Worm (Caenorhabditis elegans): Measurements from ENCODE around the gene F08G2.8.
A peak's percentile ranks its signal among the peaks of the same experiment; 100 is the strongest.

The F08G2.8 gene

DNA sequence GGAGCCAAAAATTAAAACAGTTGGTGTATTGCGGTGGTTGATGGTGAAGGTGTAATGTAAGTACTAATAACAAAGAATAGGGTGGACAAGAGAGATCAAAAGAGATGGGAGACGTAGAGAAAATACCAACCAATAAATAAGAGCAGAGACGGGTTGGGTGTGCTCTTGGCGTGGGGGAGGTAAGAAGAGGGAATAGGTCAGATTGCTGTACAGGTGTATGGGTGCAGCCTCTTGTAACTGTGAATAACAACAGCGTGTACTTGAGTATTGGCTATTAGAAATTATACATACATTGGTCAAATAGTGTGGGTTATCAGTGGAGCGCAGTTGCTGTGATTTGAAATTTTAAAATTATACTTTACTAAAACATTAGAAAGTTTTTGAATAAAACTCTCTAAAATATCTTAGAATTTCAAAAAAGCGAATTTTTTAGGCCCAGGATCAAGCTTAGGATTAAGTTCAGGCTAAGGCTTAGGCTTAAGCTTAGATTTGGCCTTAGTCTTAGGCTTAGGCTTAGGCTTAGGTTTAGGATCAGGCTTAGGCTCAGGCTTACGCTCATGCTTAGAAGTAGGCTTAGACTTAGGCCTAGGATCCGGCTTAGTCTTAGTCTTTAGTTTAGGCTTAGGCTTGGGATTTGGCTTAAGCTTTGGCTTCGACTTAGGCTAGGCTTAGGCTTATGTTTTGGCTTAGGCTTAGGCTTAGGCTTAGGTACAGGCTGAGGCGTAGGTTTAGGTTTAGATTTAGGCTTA, 10.8 kb upstream of the F08G2.8 start, which contains the start of gene F08G2.7:
F08G2.7 (minus strand) TSS at position 51 of the 749 bp plus-strand sequence.
- no peak for TF ChIP-seq him-1 (tag; optimal IDR thresholded peaks at IDR 0.05)
- no peak for TF ChIP-seq dao-5 (tag; optimal IDR thresholded peaks at IDR 0.05)
- no peak for TF ChIP-seq W03F9.2 (tag; optimal IDR thresholded peaks at IDR 0.05)

DNA sequence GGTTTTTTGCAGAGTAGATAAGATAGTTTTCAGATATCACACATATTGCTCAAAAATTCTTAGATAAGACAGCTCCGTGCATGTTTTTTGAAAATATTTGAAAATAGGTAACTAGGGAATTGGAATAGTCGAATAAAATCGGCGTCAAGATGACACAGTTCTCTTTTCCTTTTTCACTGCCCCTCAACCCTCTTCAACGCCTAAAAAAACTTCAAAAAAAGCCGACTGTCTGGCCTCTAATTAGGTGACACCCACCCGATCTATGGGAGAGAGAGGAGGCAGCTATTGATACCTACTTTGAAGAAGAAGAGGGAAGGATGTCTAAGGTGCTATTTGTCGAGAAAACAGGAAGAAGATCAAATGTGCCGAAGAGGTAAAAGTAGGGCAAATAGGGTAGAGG, 9.8 kb upstream of the F08G2.8 start:
- TF ChIP-seq W03F9.2 (tag; optimal IDR thresholded peaks at IDR 0.05): no peak
- no peak for TF ChIP-seq dao-5 (tag; optimal IDR thresholded peaks at IDR 0.05)
- TF ChIP-seq him-1 (tag; optimal IDR thresholded peaks at IDR 0.05): no peak

DNA sequence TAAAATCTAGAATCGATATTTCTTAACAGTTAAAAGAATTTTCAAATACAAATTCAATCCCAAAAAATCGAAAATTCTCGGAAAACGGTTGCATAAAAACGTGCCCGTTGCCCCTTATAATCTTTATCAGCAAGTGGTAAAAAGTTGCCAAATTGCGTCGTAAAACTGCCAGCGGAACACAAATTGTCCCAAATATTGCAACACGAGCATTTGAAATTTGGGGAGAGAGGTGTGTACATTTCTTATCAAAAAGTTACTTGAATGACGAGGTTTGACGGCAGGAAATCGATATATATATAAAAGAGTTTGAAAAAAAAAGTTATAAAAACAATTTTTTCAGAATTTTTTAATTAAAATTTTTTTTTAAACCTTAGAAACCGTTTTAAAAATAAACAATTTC, 6.1 kb upstream of the F08G2.8 start:
- TF ChIP-seq dao-5 (tag; optimal IDR thresholded peaks at IDR 0.05): no peak
- TF ChIP-seq him-1 (tag; optimal IDR thresholded peaks at IDR 0.05): no peak
- no peak for TF ChIP-seq W03F9.2 (tag; optimal IDR thresholded peaks at IDR 0.05)

DNA sequence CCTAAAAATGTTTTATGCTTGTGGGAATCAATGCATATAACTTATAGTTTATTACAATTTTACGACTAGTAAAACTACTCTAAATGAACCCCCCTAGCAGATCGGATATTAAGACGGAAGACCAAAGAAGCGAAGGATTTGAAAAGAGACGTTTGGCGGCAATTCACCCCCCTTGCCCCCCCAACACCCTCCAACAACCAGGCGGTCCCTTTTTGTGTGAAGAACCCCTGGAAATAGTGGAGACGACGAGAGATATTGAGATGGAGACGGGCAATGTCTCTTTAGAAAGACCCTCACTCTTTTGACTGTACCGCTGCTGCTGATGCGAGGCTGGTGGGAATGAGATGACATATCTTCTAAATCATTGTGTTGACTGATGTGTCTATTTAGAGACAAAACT, 4.7 kb upstream of the F08G2.8 start:
- TF ChIP-seq dao-5 (tag; optimal IDR thresholded peaks at IDR 0.05) (no peak), W03F9.2 (tag; optimal IDR thresholded peaks at IDR 0.05) (no peak), him-1 (tag; optimal IDR thresholded peaks at IDR 0.05) (no peak)

DNA sequence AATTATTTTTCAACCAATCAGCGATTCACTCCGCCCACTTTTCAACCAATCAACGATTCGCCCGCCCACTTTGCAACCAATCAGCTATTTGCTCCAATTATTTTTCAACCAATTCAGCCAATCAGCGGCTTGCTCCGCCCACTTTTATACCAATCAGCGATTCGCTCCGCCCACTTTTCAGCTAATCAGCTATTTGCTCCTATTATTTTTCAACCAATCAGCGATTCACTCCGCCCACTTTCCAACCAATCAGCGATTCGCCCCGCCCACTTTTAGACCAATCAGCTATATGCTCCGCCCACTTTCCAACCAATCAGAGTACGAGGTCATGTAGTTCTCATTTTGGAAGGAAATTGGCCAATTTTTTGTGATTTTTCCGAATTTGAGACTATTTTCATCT, 3.2 kb downstream of the F08G2.8 start:
- TF ChIP-seq dao-5 (tag; optimal IDR thresholded peaks at IDR 0.05) (no peak), him-1 (tag; optimal IDR thresholded peaks at IDR 0.05) (no peak), W03F9.2 (tag; optimal IDR thresholded peaks at IDR 0.05) (no peak)

DNA sequence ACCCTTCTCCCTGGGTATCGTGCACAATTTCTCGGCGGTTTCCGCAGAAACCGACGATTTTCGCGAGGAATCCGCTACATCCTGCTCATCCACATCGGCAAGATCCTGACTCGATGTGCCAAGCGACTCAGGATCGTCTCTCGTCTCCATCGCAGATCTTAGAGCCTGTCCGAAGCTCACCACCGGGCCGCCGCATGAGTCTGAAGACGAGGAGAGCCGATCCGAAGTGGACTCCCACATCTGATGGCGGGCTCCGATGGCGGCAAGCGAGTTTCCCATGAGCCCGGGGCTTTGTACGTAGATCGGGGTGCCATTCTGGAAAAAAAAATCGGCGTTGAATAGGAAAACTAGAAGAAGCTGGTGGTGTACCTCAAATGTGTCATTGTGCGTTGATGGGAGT, 6.2 kb downstream of the F08G2.8 start:
- no peak for TF ChIP-seq him-1 (tag; optimal IDR thresholded peaks at IDR 0.05)
- no peak for TF ChIP-seq W03F9.2 (tag; optimal IDR thresholded peaks at IDR 0.05)
- no peak for TF ChIP-seq dao-5 (tag; optimal IDR thresholded peaks at IDR 0.05)

DNA sequence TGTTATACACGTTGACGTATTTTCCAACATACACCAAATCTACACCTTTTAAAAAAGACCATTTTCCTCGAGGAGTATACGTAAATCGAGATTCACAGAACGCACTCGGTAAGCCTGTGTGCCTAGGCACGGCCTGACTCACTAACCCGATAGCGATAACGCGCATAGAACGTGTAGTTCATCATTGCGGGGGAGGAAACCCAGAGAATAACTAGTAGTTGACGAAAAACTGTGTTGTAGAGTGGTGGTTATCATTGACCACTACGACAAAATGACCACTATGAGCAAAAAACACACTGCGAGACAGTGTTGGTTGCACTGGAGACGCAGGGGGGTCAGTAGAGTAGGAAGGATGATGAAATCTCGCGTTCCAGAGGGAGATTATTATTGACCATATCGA, 7.7 kb downstream of the F08G2.8 start:
- no peak for TF ChIP-seq dao-5 (tag; optimal IDR thresholded peaks at IDR 0.05)
- no peak for TF ChIP-seq him-1 (tag; optimal IDR thresholded peaks at IDR 0.05)
- no peak for TF ChIP-seq W03F9.2 (tag; optimal IDR thresholded peaks at IDR 0.05)

DNA sequence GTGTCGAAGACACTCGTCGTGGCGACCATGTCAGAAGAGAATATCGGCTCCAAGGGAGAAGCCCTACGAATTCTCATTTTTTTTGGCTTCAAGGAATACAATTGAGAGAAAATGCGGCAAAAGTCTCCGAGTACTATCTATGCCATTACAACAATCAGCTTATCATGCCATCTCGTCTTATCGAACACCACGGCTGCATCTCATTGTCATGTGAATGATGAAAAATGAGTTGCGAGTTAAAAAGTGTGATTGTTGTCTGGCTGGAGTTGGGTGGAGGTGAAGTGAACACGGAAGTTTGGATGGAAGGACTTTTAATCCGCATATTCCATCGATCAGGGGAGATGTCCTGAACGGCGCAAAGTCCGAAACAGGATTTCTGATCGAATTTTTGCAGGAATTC, 8.8 kb downstream of the F08G2.8 start:
- TF ChIP-seq dao-5 (tag; optimal IDR thresholded peaks at IDR 0.05) (no peak), him-1 (tag; optimal IDR thresholded peaks at IDR 0.05) (no peak), W03F9.2 (tag; optimal IDR thresholded peaks at IDR 0.05) (no peak)

DNA sequence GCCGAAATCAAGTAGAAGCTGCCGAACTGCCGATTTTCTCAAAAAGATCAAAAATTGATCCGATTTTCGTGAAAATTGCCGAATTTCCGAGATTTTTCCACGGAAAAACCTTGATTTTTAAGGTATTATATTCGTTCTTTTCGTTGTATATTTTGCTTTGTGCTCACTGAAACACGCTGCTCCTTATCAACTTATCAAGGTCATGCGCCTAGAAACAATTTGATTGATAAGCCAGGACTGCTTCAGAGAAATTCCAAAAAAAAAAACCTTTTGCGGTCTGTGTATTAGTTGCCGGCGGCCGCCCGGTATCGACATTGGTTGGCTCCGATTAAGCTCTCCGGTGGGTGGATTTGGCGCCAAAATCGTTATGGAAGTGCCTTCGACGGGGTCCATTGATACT, 10.3 kb downstream of the F08G2.8 start:
- TF ChIP-seq him-1 (tag; optimal IDR thresholded peaks at IDR 0.05): no peak
- no peak for TF ChIP-seq dao-5 (tag; optimal IDR thresholded peaks at IDR 0.05)
- TF ChIP-seq W03F9.2 (tag; optimal IDR thresholded peaks at IDR 0.05): no peak

DNA sequence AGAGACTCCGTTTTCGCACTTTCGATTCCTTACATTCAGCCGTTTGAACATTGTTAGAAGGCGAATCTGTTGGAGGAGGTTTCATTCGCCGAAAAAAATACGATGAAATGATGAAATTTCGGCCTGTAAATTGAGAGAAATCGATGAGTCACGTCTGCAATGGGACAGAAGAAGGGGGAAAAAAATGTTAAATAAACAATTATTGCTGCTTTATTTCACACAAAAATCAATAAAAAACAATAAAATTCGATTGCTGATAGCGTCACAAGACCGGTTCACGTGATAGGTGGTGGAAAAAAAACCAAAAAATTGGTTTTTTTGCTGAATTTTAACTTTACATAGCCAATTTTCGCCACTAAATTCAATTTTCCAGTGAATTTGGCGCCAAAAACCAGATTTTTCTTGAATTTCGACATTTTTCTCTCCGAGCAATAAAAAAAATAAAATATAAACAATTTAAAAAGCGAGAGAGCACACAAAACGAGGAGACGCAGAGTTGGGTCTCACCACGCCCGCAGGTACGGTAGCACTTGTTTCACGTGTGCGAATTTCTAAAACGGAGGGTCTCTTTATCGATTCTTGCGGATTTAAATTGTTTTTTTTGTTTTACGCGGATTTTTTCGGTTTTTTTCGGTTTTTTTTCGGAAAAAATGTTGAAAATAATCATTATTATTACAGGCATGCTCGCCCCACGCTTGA, 20.2 kb downstream of the F08G2.8 start, which contains the start of the genes cup-14 and ndub-8:
cup-14 (minus strand) TSS at position 51 of the 699 bp plus-strand sequence.
ndub-8 (plus strand) TSS at position 679 of the 699 bp plus-strand sequence.
- peak; percentile 89 for TF ChIP-seq W03F9.2 (tag; optimal IDR thresholded peaks at IDR 0.05)
- TF ChIP-seq him-1 (tag; optimal IDR thresholded peaks at IDR 0.05): no peak
- TF ChIP-seq dao-5 (tag; optimal IDR thresholded peaks at IDR 0.05): no peak

DNA sequence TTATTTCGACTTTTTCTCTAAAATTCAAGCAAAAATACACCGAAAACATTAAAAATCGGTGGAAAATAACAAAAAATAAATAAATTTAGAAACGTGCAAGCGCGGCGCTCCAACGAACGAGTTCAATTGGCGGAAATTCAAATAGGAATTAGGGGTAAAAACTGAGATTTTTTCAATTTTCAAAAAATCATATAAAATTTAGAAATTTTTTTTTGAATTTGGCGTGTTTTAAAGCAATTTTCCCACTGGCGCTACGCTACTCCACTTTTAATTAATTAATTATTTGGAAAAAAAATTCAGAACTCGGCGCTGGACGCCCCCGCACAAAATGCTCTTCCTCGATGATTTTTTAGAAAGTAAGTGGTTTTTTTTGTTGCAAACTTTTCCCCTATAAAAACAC, 23.6 kb downstream of the F08G2.8 start, which contains the start of gene ing-3:
ing-3 (plus strand) TSS at position 301 of the 400 bp plus-strand sequence.
- TF ChIP-seq him-1 (tag; optimal IDR thresholded peaks at IDR 0.05) (no peak), dao-5 (tag; optimal IDR thresholded peaks at IDR 0.05) (no peak), W03F9.2 (tag; optimal IDR thresholded peaks at IDR 0.05) (no peak)

DNA sequence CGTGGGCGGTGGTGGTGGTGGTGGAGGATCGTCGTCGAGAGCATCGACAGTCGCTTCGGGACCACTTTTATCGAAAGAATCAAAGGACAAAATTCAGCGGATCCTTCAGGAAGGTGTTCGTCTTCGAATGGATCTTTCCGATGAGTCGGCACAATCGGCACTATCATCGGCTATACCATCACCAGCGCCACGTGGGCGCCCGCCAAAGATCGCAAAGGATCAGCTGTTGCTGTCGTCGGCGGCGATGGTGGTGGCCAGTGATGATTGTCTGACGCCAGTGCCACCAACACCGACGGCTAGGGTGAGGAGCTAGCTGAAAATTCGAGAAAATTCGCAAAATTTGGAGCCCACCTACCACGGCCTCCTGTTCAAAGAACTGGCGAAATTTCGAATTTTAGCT, 25.9 kb downstream of the F08G2.8 start:
- TF ChIP-seq W03F9.2 (tag; optimal IDR thresholded peaks at IDR 0.05): no peak
- no peak for TF ChIP-seq him-1 (tag; optimal IDR thresholded peaks at IDR 0.05)
- TF ChIP-seq dao-5 (tag; optimal IDR thresholded peaks at IDR 0.05): no peak

DNA sequence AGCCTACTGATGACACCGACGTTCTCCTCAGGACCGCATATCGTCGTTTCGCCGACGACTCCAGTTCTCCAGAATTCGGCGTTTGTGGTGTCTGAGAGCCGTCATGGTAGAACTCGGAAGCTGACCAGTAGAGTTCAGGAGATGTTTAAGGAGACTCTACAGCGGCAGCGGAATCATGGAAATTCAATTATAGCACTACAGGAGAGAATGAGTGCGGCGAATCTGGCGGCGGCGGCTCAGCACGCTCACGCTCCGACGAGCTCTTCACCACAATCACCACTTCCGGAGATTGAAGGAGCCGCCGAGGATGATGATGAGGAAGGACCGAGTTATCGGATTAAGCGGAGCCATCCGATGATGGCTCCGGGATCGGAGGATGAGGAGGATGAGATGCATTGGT, 27.5 kb downstream of the F08G2.8 start:
- no peak for TF ChIP-seq W03F9.2 (tag; optimal IDR thresholded peaks at IDR 0.05)
- no peak for TF ChIP-seq him-1 (tag; optimal IDR thresholded peaks at IDR 0.05)
- no peak for TF ChIP-seq dao-5 (tag; optimal IDR thresholded peaks at IDR 0.05)

DNA sequence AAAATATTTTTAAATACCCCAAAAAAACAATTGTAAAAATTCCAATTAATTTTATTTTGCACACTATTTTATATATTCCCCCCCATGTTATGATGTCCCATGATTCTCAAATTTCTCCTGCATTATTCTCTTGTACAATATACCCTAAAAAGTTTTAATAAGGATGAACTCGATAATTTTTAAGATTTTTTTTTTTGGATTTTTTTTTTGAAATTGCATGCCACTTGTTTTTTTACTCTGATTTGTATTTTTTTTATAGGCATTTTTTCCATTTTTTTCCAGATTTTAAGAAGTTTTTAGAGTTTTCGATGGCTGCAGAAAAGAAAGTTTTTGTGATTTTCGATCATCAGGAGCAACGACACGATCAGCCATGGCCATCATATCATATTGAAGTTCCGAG, 30.3 kb downstream of the F08G2.8 start, which contains the start of gene hda-10:
hda-10 (plus strand) TSS at position 301 of the 400 bp plus-strand sequence.
- no peak for TF ChIP-seq W03F9.2 (tag; optimal IDR thresholded peaks at IDR 0.05)
- no peak for TF ChIP-seq him-1 (tag; optimal IDR thresholded peaks at IDR 0.05)
- no peak for TF ChIP-seq dao-5 (tag; optimal IDR thresholded peaks at IDR 0.05)

Data from whole organism, L4/young adult.